Worm (Caenorhabditis elegans) whole organism, young adult: Measurements from ENCODE around the gene F40H3.1.

Source experiments
- B0019.2 ChIP-seq: fragments of 200-800 bp; sonication (Bioruptor generic); conservative IDR thresholded peaks from 2 replicates; pipeline ENCODE4 v1.3.6; 2022; ENCODE audit warnings: missing genetic modification reagents, missing genetic modification characterization, missing compliant biosample characterization
- hlh-26 ChIP-seq: fragments of 200-800 bp; sonication (Bioruptor generic); conservative IDR thresholded peaks from 2 replicates; pipeline ENCODE4 v1.3.6; 2022; ENCODE audit warnings: missing genetic modification reagents, missing genetic modification characterization, missing compliant biosample characterization
- sptf-2 ChIP-seq: fragments of 200-800 bp; sonication (Bioruptor generic); optimal IDR thresholded peaks from 2 replicates; lab custom pipeline; 2018; ENCODE audit warnings: mild to moderate bottlenecking, missing genetic modification characterization, missing compliant biosample characterization
- ztf-6 ChIP-seq: fragments of 200-800 bp; sonication (Bioruptor generic); IDR thresholded peaks from 2 replicates; pipeline ENCODE4 v1.3.6; 2022; ENCODE audit warnings: missing genetic modification reagents, missing genetic modification characterization, missing compliant biosample characterization

- TF ChIP-seq ztf-6 (no peak), hlh-26 (no peak), B0019.2 (GFP tag; lab: Robert Waterston, UW) (no peak), sptf-2 (GFP tag; lab: Kevin White, UChicago) (no peak)
Measured at ce11 chrII:6176154-6176897, 3.3 kb upstream of the F40H3.1 start.
